Worm (Caenorhabditis elegans): Measurements from ENCODE around the gene Y51H7C.7.

The Y51H7C.7 gene

DNA sequence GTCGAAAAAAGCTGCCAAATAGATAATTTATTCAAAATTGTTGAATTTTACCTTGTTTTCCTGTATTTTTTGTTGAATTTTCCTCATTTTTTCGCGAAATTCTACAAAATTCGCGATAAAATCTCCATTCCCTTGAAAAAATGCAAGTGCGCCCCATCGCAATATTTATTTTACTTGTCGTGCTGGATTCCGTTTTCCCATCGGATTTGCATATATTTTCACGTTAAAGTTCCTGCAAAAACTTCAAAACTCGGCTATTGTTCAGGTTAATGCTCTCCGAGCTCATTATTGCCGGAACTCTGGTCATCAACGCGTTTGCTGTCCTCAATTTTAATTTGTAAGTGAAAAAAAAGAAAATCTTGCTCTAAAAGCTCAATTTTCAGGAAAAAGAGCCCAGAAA lies 687 bp downstream of the Y51H7C.7 start, which contains the start of the genes Y51H7C.41 and cogc-4:
Y51H7C.41 (plus strand) TSS at position 266 of the 400 bp plus-strand sequence.
cogc-4 (plus strand) TSS at position 386 of the 400 bp plus-strand sequence.
- TF ChIP-seq lin-38 (GFP tag; IDR thresholded peaks at IDR 0.05) (peak; percentile 55), duxl-1 (tag; optimal IDR thresholded peaks at IDR 0.05; ENCODE audit: poor library complexity) (peak; percentile 9), tra-1 (GFP tag; IDR thresholded peaks at IDR 0.05) (no peak), lsy-2 (tag; optimal IDR thresholded peaks at IDR 0.05) (peak in 1 of 2 experiments; percentile 30)

DNA sequence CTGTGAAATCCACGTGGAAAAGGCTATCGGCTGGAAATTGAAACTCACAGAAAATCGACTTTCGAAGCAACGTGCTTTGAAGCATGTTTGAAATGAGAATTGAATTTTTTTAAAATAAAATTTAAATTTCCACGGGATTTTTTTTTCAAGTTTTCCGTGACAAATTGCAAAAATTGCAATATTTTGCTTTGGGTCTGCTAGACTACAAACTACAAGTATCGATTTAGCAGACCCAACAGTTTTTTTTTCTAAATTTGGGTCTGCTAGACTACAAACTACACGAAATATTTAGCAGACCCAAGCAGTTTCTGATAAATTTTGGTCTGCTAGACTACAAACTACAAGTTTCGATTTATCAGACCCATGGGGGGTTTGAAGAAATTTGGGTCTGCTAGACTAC lies 9.0 kb downstream of the Y51H7C.7 start, which contains the start of gene Y51H7C.9:
Y51H7C.9 (minus strand) TSS at position 101 of the 400 bp plus-strand sequence.
- TF ChIP-seq egl-43 (GFP tag; IDR thresholded peaks at IDR 0.05) (no peak), aha-1 (tag) (peak; percentile 21), snpc-1.2 (GFP tag; IDR thresholded peaks at IDR 0.05) (no peak), F37D6.2 (tag; optimal IDR thresholded peaks at IDR 0.05) (no peak), madf-5 (GFP tag; IDR thresholded peaks at IDR 0.05) (no peak), lsy-2 (tag; optimal IDR thresholded peaks at IDR 0.05) (no peak), nhr-77 (tag; optimal IDR thresholded peaks at IDR 0.05) (no peak)

DNA sequence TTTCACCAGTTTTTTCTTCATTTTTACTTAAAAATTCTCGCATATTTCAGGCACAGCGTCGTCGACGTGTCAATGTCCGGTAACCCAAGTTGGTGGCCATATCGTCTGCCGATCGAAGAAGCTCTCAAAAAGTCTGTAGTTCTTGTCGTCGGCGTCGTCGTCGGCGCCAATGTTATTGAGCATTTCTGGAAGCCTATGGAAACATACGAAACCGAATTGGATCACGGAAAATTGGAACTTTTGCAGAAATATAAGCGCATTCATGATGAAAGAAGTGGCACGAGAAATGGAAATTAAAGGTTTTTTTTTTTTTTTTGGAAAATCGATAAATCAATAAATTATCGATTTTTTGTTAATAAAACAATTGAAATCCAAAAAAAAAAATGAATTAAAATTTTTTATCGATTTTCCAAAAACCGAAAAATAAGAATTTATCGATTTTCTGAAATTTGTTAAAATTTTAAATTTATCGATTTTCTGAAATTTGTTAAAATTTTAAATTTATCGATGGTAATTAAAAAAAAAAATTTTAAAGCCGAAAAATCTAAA lies 10.1 kb downstream of the Y51H7C.7 start, which contains the start of gene alkb-1:
alkb-1 (plus strand) TSS at position 51 of the 549 bp plus-strand sequence.
- TF ChIP-seq php-3 (GFP tag; IDR thresholded peaks at IDR 0.05) (no peak), daf-16 (GFP tag; optimal IDR thresholded peaks at IDR 0.05) (no peak), daf-16 (tag; optimal IDR thresholded peaks at IDR 0.05) (no peak), R02D3.7 (tag; optimal IDR thresholded peaks at IDR 0.05) (no peak), arid-1 (GFP tag; conservative IDR thresholded peaks at IDR 0.05) (no peak), daf-12 (tag; optimal IDR thresholded peaks at IDR 0.05) (no peak), nhr-25 (tag; optimal IDR thresholded peaks at IDR 0.05; ENCODE audit: borderline replicate concordance, insufficient read depth) (no peak), nhr-10 (tag; optimal IDR thresholded peaks at IDR 0.05) (no peak), D1046.2 (GFP tag; IDR thresholded peaks at IDR 0.05) (no peak), mdl-1 (tag; optimal IDR thresholded peaks at IDR 0.05) (no peak), ZK337.2 (GFP tag; IDR thresholded peaks at IDR 0.05) (no peak), lin-29 (GFP tag; IDR thresholded peaks at IDR 0.05) (no peak), nhr-11 (tag; optimal IDR thresholded peaks at IDR 0.05) (no peak), ceh-28 (tag; optimal IDR thresholded peaks at IDR 0.05) (peak; percentile 95), daf-8 (GFP tag; IDR thresholded peaks at IDR 0.05) (no peak), duxl-1 (tag; optimal IDR thresholded peaks at IDR 0.05; ENCODE audit: poor library complexity) (no peak), F10B5.3 (tag; optimal IDR thresholded peaks at IDR 0.05) (no peak), unc-62 (GFP tag; optimal IDR thresholded peaks at IDR 0.05 in 1 of 2) (peak in 1 of 2 experiments; percentile 29), unc-62 (tag; optimal IDR thresholded peaks at IDR 0.05) (no peak)

DNA sequence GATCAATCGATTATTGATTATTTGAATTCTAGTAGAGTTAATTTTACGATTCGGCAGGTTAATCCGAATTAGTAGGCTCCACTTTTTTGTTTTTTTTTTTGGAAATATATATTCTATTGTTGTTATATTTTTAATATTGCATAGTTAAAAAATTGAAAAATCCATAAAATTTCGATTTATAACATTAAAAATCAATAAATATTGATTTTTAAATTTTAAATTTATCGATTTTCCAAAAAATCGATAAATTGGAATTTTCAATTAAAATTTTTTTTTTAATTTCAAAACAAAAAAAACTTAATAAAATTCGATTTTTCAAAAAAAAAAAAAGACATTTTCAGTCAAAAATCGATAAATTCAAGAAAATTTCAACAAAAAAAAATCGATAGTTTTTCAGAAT lies 17.6 kb downstream of the Y51H7C.7 start:
- TF ChIP-seq ZK337.2 (GFP tag; IDR thresholded peaks at IDR 0.05) (no peak), ceh-28 (tag; optimal IDR thresholded peaks at IDR 0.05) (peak; percentile 68)

DNA sequence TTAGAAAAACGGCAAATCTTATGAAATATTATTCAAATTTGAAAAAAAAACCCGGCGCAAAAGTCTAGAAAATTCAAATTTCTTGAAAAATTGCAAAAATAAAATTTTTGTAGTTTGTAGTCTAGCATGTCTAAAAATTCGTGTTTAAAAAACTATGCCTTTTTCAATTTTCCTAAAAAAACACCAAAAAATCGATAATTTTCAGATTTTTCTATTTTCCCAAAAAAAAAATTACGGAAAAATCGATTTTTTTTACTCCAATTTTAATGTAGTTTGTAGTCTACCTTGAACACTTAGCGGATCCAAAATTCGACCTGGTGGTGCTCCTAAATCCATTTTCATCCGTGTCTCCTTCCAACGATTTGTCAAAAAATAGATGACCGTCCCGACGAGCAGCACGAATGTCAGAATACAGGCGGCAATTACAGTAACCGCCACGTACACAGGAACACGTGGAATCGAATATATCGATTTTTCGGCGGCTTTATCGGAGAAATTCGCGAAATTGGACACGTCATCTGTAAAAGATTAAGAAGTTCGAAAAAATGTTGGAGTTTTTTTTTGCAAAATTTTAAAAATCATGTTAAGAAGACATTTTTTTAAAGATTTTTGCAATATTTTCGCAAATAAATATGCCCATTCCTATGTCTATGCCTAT lies 18.6 kb downstream of the Y51H7C.7 start:
- no peak for TF ChIP-seq F44E2.7 (GFP tag; IDR thresholded peaks at IDR 0.05)
- TF ChIP-seq dmd-9 (GFP tag; IDR thresholded peaks at IDR 0.05) = no peak
- no peak for TF ChIP-seq jun-1 (tag; optimal IDR thresholded peaks at IDR 0.05)
- TF ChIP-seq aha-1 (tag) = peak; percentile 94
- peak in 1 of 2 experiments; percentile 90 for TF ChIP-seq unc-62 (GFP tag; optimal IDR thresholded peaks at IDR 0.05 in 1 of 2)
- TF ChIP-seq unc-62 (tag; optimal IDR thresholded peaks at IDR 0.05) = no peak
- TF ChIP-seq pqm-1 (tag; optimal IDR thresholded peaks at IDR 0.05) = no peak
- no peak for TF ChIP-seq dmd-8 (GFP tag; IDR thresholded peaks at IDR 0.05)
- no peak for TF ChIP-seq Y75B8A.6 (GFP tag; IDR thresholded peaks at IDR 0.05)
- no peak for TF ChIP-seq set-16 (GFP tag; IDR thresholded peaks at IDR 0.05)
